Worm (Caenorhabditis elegans): ENCODE measurements around the gene lips-13.

Gene lips-13

ce11 chrII:1071432-1071831 is 46.4 kb downstream of the lips-13 start:
- TF ChIP-seq arid-1 (GFP tag; conservative IDR thresholded peaks at IDR 0.05) (no peak), dmd-8 (GFP tag; IDR thresholded peaks at IDR 0.05) (no peak), skn-1 (tag; optimal IDR thresholded peaks at IDR 0.05) (no peak), duxl-1 (tag; optimal IDR thresholded peaks at IDR 0.05; ENCODE audit: poor library complexity) (no peak), egl-27 (tag; optimal IDR thresholded peaks at IDR 0.05) (no peak), nhr-102 (tag; optimal IDR thresholded peaks at IDR 0.05) (no peak), dpl-1 (GFP tag; optimal IDR thresholded peaks at IDR 0.05) (no peak), madf-9 (GFP tag; conservative IDR thresholded peaks at IDR 0.05) (no peak), lin-1 (GFP tag; IDR thresholded peaks at IDR 0.05) (no peak), dmd-9 (GFP tag; IDR thresholded peaks at IDR 0.05) (no peak), lin-13 (GFP tag; optimal IDR thresholded peaks at IDR 0.05) (no peak), mep-1 (tag; optimal IDR thresholded peaks at IDR 0.05) (no peak)

DNA sequence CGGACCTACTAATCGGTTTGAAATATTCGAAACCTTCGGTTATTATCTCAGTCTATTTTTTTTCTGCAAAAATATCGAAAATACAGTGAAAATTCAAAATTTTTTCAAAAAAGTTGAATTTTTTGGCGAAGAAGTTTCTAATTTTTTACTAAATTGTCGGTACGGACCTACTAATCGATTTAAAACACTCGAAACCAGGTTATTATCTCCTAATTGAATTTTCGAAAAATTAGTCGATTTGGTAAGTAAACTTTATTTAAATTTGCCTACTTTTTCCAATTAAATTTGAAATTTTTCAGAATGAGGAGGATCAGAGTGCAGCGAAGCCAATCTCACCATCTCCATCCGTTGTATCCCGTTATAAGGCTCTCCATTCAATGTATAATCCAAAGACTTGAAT is 47.0 kb downstream of the lips-13 start, which contains the start of gene K02E7.12:
Gene K02E7.12, plus strand, starts transcription at position 301 of the 400 bp plus-strand sequence.
- TF ChIP-seq daf-12 (tag; optimal IDR thresholded peaks at IDR 0.05) (no peak), T20F7.1 (GFP tag; optimal IDR thresholded peaks at IDR 0.05) (no peak), ZK546.5 (tag; optimal IDR thresholded peaks at IDR 0.05) (no peak), spr-1 (tag; optimal IDR thresholded peaks at IDR 0.05) (no peak), nhr-11 (tag; optimal IDR thresholded peaks at IDR 0.05) (no peak)

ce11 chrII:1066907-1067306 is 50.9 kb downstream of the lips-13 start, which contains the start of gene K02E7.10:
K02E7.10 (minus strand) TSS chrII:1067007.
- no peak for TF ChIP-seq mxl-2 (GFP tag; conservative IDR thresholded peaks at IDR 0.05)
- no peak for TF ChIP-seq zag-1 (tag; optimal IDR thresholded peaks at IDR 0.05)
- TF ChIP-seq zfp-2 (tag; optimal IDR thresholded peaks at IDR 0.05), result no peak
- no peak for TF ChIP-seq ceh-32 (tag; optimal IDR thresholded peaks at IDR 0.05; ENCODE audit: poor library complexity)
- no peak for TF ChIP-seq egl-43 (GFP tag; IDR thresholded peaks at IDR 0.05)
- no peak for TF ChIP-seq ctbp-1 (GFP tag; IDR thresholded peaks at IDR 0.05)
- no peak for TF ChIP-seq hlh-30 (tag; optimal IDR thresholded peaks at IDR 0.05; ENCODE audit: insufficient read depth)
- no peak for TF ChIP-seq snpc-1.2 (GFP tag; IDR thresholded peaks at IDR 0.05)
- no peak for TF ChIP-seq unc-62 (GFP tag; optimal IDR thresholded peaks at IDR 0.05 in 1 of 2)
- no peak for TF ChIP-seq unc-62 (tag; optimal IDR thresholded peaks at IDR 0.05)
- no peak for TF ChIP-seq sdz-12 (GFP tag; optimal IDR thresholded peaks at IDR 0.05)
- TF ChIP-seq F49E8.2 (tag; optimal IDR thresholded peaks at IDR 0.05; ENCODE audit: borderline replicate concordance), result no peak
- TF ChIP-seq nhr-76 (tag; optimal IDR thresholded peaks at IDR 0.05), result no peak
- TF ChIP-seq daf-16 (GFP tag; optimal IDR thresholded peaks at IDR 0.05), result no peak
- TF ChIP-seq daf-16 (tag; optimal IDR thresholded peaks at IDR 0.05), result no peak
- TF ChIP-seq F37D6.2 (tag; optimal IDR thresholded peaks at IDR 0.05), result no peak
- TF ChIP-seq nhr-48 (tag; optimal IDR thresholded peaks at IDR 0.05), result no peak
- no peak for TF ChIP-seq nhr-6 (tag; optimal IDR thresholded peaks at IDR 0.05)
- TF ChIP-seq tag-97 (GFP tag; IDR thresholded peaks at IDR 0.05), result no peak

All from whole organism, L4 larva.